Worm (Caenorhabditis elegans) whole organism, L2 larva: ENCODE results near the gene F54B3.2.

Experiments
- C34F6.9 ChIP-seq: fragments of 150-350 bp; optimal IDR thresholded peaks from 2 replicates; lab custom pipeline; 2014; ENCODE audit warnings: missing biosample characterization, missing genetic modification characterization
- F13H6.1 ChIP-seq: sonication (generic microtip); optimal IDR thresholded peaks from 2 replicates; lab custom pipeline; 2016; ENCODE audit warnings: missing genetic modification characterization, missing compliant biosample characterization
- R02D3.7 ChIP-seq: fragments of 150-350 bp; optimal IDR thresholded peaks from 2 replicates; lab custom pipeline; 2014; ENCODE audit warnings: missing biosample characterization, missing genetic modification characterization
- aly-2 ChIP-seq: fragments of 150-350 bp; optimal IDR thresholded peaks from 2 replicates; lab custom pipeline; 2014; ENCODE audit warnings: missing biosample characterization, missing genetic modification characterization
- ama-1 ChIP-seq: fragments of 150-350 bp; optimal IDR thresholded peaks from 2 replicates; lab custom pipeline; 2018; ENCODE audit warnings: inconsistent platforms
- blmp-1 ChIP-seq: sonication (generic microtip); optimal IDR thresholded peaks from 2 replicates; lab custom pipeline; 2017; ENCODE audit warnings: missing genetic modification characterization, mild to moderate bottlenecking, missing compliant biosample characterization, antibody characterized with exemption, moderate library complexity; ENCODE audit not compliant: insufficient read depth
- ceh-16 ChIP-seq: fragments of 150-350 bp; optimal IDR thresholded peaks from 2 replicates; lab custom pipeline; 2014; ENCODE audit warnings: missing biosample characterization, missing genetic modification characterization
- ceh-82 ChIP-seq: fragments of 150-350 bp; optimal IDR thresholded peaks from 2 replicates; lab custom pipeline; 2014; ENCODE audit warnings: missing biosample characterization, missing genetic modification characterization
- crh-2 ChIP-seq: sonication (generic microtip); optimal IDR thresholded peaks from 2 replicates; lab custom pipeline; 2017; ENCODE audit warnings: missing biosample characterization, missing genetic modification characterization
- dmd-4 ChIP-seq: sonication (generic microtip); optimal IDR thresholded peaks from 2 replicates; lab custom pipeline; 2017; ENCODE audit warnings: missing biosample characterization, missing genetic modification characterization
- egl-27 ChIP-seq: sonication (generic microtip); optimal IDR thresholded peaks from 3 replicates; lab custom pipeline; 2017; ENCODE audit warnings: missing biosample characterization, missing genetic modification reagents, missing genetic modification characterization
- elt-1 ChIP-seq: fragments of 150-350 bp; optimal IDR thresholded peaks from 2 replicates; lab custom pipeline; 2014; ENCODE audit warnings: missing biosample characterization, missing genetic modification characterization
- elt-3 ChIP-seq: sonication (generic microtip); optimal IDR thresholded peaks from 2 replicates; lab custom pipeline; 2017; ENCODE audit warnings: missing biosample characterization, missing genetic modification characterization
- fos-1 ChIP-seq: fragments of 150-350 bp; optimal IDR thresholded peaks from 2 replicates; lab custom pipeline; 2014; ENCODE audit warnings: missing biosample characterization, missing genetic modification characterization
- gmeb-1 ChIP-seq: fragments of 150-350 bp; optimal IDR thresholded peaks from 2 replicates; lab custom pipeline; 2014; ENCODE audit warnings: missing biosample characterization, missing genetic modification characterization
- lsy-2 ChIP-seq, 2 experiments: fragments of 150-350 bp in 1 of 2; sonication (generic microtip) in 1 of 2; optimal IDR thresholded peaks; 2 replicates each; lab custom pipeline; 2014 to 2017; ENCODE audit warnings: missing biosample characterization in 2 of 2, missing genetic modification characterization in 2 of 2
- mab-5 ChIP-seq: fragments of 150-350 bp; optimal IDR thresholded peaks from 2 replicates; lab custom pipeline; 2014; ENCODE audit warnings: missing biosample characterization, missing genetic modification characterization
- mbf-1 ChIP-seq: sonication (generic microtip); optimal IDR thresholded peaks from 2 replicates; lab custom pipeline; 2017; ENCODE audit warnings: missing biosample characterization, missing genetic modification characterization
- mdl-1 ChIP-seq, 2 experiments: fragments of 150-350 bp in 1 of 2; sonication (generic microtip) in 1 of 2; optimal IDR thresholded peaks; 2 replicates each; lab custom pipeline; 2017; ENCODE audit warnings: missing biosample characterization in 2 of 2, missing genetic modification characterization in 2 of 2
- nhr-11 ChIP-seq: fragments of 150-350 bp; optimal IDR thresholded peaks from 2 replicates; lab custom pipeline; 2014; ENCODE audit warnings: missing biosample characterization, missing genetic modification characterization
- nhr-12 ChIP-seq: fragments of 150-350 bp; optimal IDR thresholded peaks from 2 replicates; lab custom pipeline; 2014; ENCODE audit warnings: missing biosample characterization, missing genetic modification characterization
- nhr-129 ChIP-seq: fragments of 150-350 bp; optimal IDR thresholded peaks from 2 replicates; lab custom pipeline; 2014; ENCODE audit warnings: missing biosample characterization, missing genetic modification characterization
- nhr-21 ChIP-seq: fragments of 150-350 bp; optimal IDR thresholded peaks from 2 replicates; lab custom pipeline; 2014; ENCODE audit warnings: missing biosample characterization, missing genetic modification characterization
- nhr-23 ChIP-seq: fragments of 150-350 bp; optimal IDR thresholded peaks from 2 replicates; lab custom pipeline; 2014; ENCODE audit warnings: missing biosample characterization, missing genetic modification reagents, missing genetic modification characterization
- nhr-6 ChIP-seq: fragments of 150-350 bp; optimal IDR thresholded peaks from 2 replicates; lab custom pipeline; 2014; ENCODE audit warnings: missing biosample characterization, missing genetic modification characterization
- nhr-77 ChIP-seq: fragments of 150-350 bp; optimal IDR thresholded peaks from 2 replicates; lab custom pipeline; 2014; ENCODE audit warnings: missing biosample characterization, missing genetic modification characterization
- peb-1 ChIP-seq: fragments of 150-350 bp; optimal IDR thresholded peaks from 2 replicates; lab custom pipeline; 2014; ENCODE audit warnings: missing biosample characterization, missing genetic modification characterization
- sma-3 ChIP-seq: sonication (generic microtip); optimal IDR thresholded peaks from 2 replicates; lab custom pipeline; 2016; ENCODE audit warnings: missing genetic modification reagents, missing genetic modification characterization, missing compliant biosample characterization
- sma-9 ChIP-seq, 2 experiments: fragments of 150-350 bp in 1 of 2; sonication (generic microtip) in 1 of 2; optimal IDR thresholded peaks; 2 replicates each; lab custom pipeline; 2014 to 2016; ENCODE audit warnings: missing genetic modification characterization in 2 of 2, mild to moderate bottlenecking in 1 of 2, missing biosample characterization in 1 of 2, missing compliant biosample characterization in 1 of 2, missing genetic modification reagents in 1 of 2, moderate library complexity in 1 of 2
- unc-39 ChIP-seq: fragments of 150-350 bp; optimal IDR thresholded peaks from 2 replicates; lab custom pipeline; 2014; ENCODE audit warnings: missing biosample characterization, missing genetic modification characterization
- unc-55 ChIP-seq: fragments of 150-350 bp; sonication (generic microtip); optimal IDR thresholded peaks from 3 replicates; lab custom pipeline; 2014; ENCODE audit warnings: missing biosample characterization, missing genetic modification reagents, missing genetic modification characterization
- ztf-1 ChIP-seq: fragments of 200-800 bp; sonication (Bioruptor generic); conservative IDR thresholded peaks from 2 replicates; pipeline ENCODE4 v1.3.6; 2022; ENCODE audit warnings: missing genetic modification characterization, missing compliant biosample characterization
- ztf-11 ChIP-seq: sonication (generic microtip); optimal IDR thresholded peaks from 2 replicates; lab custom pipeline; 2017; ENCODE audit warnings: missing biosample characterization, missing genetic modification characterization
- ztf-4 ChIP-seq: fragments of 150-350 bp; optimal IDR thresholded peaks from 2 replicates; lab custom pipeline; 2014; ENCODE audit warnings: missing biosample characterization, missing genetic modification characterization

Gene F54B3.2

DNA sequence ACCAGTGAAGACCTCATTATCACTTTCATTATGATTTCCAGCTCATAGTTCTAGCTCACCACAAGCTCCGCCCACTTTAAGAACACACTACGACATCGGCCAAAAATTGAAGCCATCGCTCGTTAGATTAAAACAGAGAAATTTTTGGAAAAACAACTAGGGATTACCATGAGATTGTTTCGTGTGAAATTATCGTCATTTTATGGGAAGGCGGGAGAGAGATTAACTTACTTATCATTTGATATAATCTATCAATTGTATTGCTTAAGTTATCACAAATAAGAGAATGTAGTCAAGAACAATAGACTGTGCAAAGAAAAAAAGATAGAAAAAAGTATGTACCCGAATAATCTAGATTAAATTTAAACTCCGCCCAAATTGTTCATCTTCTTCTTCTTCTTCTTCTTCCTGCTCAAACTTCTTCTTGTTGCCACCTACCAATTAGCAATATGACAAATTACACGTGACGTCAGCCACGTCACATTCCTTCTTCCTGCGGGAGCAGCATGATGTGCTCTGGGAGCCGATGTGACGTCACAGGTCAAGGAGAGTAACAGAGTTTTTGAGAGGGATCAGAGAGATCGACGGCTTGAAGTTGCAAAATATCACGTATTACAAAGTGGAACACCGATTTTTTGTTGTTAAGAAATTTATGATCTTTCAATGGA, 30.3 kb upstream of the F54B3.2 start, which contains the start of gene nep-26 (continued):
- TF ChIP-seq unc-39 (no peak), dmd-4 (tag; lab: Kevin White, UChicago) (no peak), sma-3 (GFP tag; lab: Kevin White, UChicago) (no peak), aly-2 (tag; lab: Kevin White, UChicago) (no peak), crh-2 (tag; lab: Kevin White, UChicago) (peak; percentile 93), elt-3 (tag; lab: Kevin White, UChicago) (no peak), ceh-82 (no peak), ztf-1 (no peak), nhr-6 (tag; lab: Kevin White, UChicago) (no peak), C34F6.9 (peak; percentile 68), sma-9 (GFP tag; optimal IDR thresholded peaks at IDR 0.05; lab: Kevin White, UChicago) (peak; percentile 70), sma-9 (tag; optimal IDR thresholded peaks at IDR 0.05; lab: Kevin White, UChicago) (no peak), mab-5 (tag; lab: Kevin White, UChicago) (peak; percentile 62), nhr-23 (tag; lab: Kevin White, UChicago) (no peak), ama-1 (lab: Kevin White, UChicago) (no peak), ceh-16 (tag; lab: Kevin White, UChicago) (no peak)

- TF ChIP-seq nhr-77 (tag; lab: Kevin White, UChicago) (no peak), ceh-82 (no peak), egl-27 (tag; lab: Kevin White, UChicago) (peak; percentile 20), blmp-1 (peak; percentile 73), mbf-1 (no peak), nhr-21 (peak; percentile 67), sma-9 (GFP tag; optimal IDR thresholded peaks at IDR 0.05; lab: Kevin White, UChicago) (peak; percentile 88), sma-9 (tag; optimal IDR thresholded peaks at IDR 0.05; lab: Kevin White, UChicago) (no peak), unc-39 (no peak), fos-1 (tag; lab: Kevin White, UChicago) (peak; percentile 27), nhr-12 (tag; lab: Kevin White, UChicago) (no peak), ceh-16 (tag; lab: Kevin White, UChicago) (no peak), sma-3 (GFP tag; lab: Kevin White, UChicago) (peak; percentile 83), unc-55 (GFP tag; lab: Kevin White, UChicago) (no peak)
Observed at ce11 chrII:10294262-10294661, 24.3 kb upstream of the F54B3.2 start.

DNA sequence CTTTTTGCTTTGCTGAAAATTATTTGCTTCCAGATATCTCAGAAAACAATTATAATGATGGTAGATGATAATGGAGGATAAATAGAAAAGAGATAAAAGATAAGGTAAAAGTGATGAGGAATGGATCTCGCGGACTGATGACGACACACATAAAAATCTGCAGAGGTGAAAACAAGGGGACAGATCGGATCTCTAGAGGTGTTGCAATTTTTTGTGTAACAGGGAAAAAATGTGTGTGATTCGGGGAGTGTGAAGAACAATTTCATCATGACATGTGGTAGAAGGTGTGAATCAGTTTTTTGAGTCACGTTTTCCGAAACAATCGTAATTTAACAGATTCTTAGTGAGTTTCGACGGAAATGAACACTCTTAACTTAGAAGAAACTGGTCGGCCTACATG, 19.0 kb upstream of the F54B3.2 start:
- TF ChIP-seq dmd-4 (tag; lab: Kevin White, UChicago), result no peak
- TF ChIP-seq nhr-6 (tag; lab: Kevin White, UChicago), result no peak
- no peak for TF ChIP-seq nhr-77 (tag; lab: Kevin White, UChicago)
- TF ChIP-seq gmeb-1 (tag; lab: Kevin White, UChicago), result no peak
- no peak for TF ChIP-seq elt-1 (tag; lab: Kevin White, UChicago)
- peak; percentile 16 for TF ChIP-seq nhr-21
- TF ChIP-seq nhr-12 (tag; lab: Kevin White, UChicago), result no peak
- peak; percentile 16 for TF ChIP-seq F13H6.1 (tag; lab: Kevin White, UChicago)
- no peak for TF ChIP-seq egl-27 (tag; lab: Kevin White, UChicago)
- peak; percentile 22 for TF ChIP-seq fos-1 (tag; lab: Kevin White, UChicago)
- no peak for TF ChIP-seq ama-1 (lab: Kevin White, UChicago)
- TF ChIP-seq mdl-1 (tag; optimal IDR thresholded peaks at IDR 0.05; lab: Kevin White, UChicago), result no peak
- TF ChIP-seq mab-5 (tag; lab: Kevin White, UChicago), result no peak
- no peak for TF ChIP-seq blmp-1
- TF ChIP-seq crh-2 (tag; lab: Kevin White, UChicago), result no peak
- TF ChIP-seq ceh-16 (tag; lab: Kevin White, UChicago), result no peak
- no peak for TF ChIP-seq R02D3.7 (tag; lab: Kevin White, UChicago)
- no peak for TF ChIP-seq elt-3 (tag; lab: Kevin White, UChicago)
- no peak for TF ChIP-seq ztf-4
- TF ChIP-seq lsy-2 (tag; optimal IDR thresholded peaks at IDR 0.05; lab: Kevin White, UChicago), result peak in 1 of 2 experiments; percentile 32
- no peak for TF ChIP-seq mbf-1
- no peak for TF ChIP-seq ztf-11 (tag; lab: Kevin White, UChicago)
- TF ChIP-seq nhr-11, result no peak
- TF ChIP-seq peb-1 (tag; lab: Kevin White, UChicago), result no peak
- no peak for TF ChIP-seq ceh-82
- TF ChIP-seq nhr-129 (tag; lab: Kevin White, UChicago), result peak; percentile 79

DNA sequence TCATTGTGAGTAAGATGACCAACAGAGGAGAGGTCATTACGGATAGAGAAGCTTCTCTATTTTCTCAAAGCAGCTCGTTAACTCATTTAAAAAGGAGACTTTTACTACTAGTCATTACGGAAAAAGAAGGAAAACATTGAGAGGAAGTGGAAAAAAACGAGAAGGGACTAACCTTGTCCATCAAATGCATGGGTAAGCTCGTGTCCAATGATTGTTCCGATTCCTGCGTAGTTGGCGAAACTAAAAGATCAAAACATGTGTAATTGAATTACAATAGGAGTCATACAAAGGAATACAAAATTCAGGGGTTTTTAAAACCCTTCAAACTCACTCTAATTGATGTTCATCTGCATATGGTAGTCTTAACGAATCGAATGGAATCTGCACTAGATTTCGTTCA, 15.0 kb upstream of the F54B3.2 start:
- TF ChIP-seq unc-39 (no peak), lsy-2 (tag; optimal IDR thresholded peaks at IDR 0.05; lab: Kevin White, UChicago) (peak in 1 of 2 experiments; percentile 3)
